Fruit fly (Drosophila melanogaster) whole organism: ENCODE measurements around the gene Mst89B.

Source experiments
- CG8478 ChIP-seq: fragments of >200 bp; optimal IDR thresholded peaks from 2 replicates; lab custom pipeline; 2018; ENCODE audit warnings: inconsistent platforms
- pan ChIP-seq: fragments of >200 bp; optimal IDR thresholded peaks from 2 replicates; lab custom pipeline; 2017
- psq ChIP-seq: fragments of >200 bp; optimal IDR thresholded peaks from 2 replicates; lab custom pipeline; 2017

DNA sequence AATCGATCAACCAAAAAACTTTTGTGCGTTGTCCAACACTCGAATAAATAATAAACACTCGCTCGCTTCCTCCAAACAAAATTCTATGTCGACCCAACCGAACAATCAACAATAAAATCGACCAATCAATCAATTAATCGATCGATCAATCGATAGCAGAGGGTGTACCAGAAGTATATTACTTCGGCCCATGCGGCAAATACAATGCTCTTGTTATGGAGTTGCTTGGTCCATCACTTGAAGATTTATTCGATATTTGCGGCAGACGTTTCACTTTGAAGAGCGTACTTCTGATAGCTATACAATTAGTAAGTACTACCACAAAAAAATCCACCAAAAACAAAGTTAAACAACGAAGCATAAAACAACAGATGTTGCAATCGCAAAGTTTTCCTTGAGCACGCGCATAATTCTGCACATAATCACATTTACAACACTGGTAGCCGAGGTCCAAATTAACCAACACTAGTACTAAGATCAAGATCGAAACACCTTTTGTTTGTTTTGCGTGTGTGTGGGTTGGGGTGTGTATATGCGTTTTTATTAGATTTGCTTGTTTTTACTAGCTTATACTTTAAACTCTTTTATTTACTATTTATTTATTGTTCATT, 28.8 kb downstream of the Mst89B start:
- TF ChIP-seq psq (lab: Kevin White, UChicago) (no peak), CG8478 (no peak), pan (no peak)
